Fruit fly (Drosophila melanogaster) whole organism, embryonic: Measurements from ENCODE around the gene Gga.

ENCODE experiments used
- Abd-B ChIP-seq: fragments of 200-800 bp; sonication (Bioruptor generic); optimal IDR thresholded peaks from 2 replicates; lab custom pipeline; 2018; ENCODE audit warnings: missing biosample characterization, mild to moderate bottlenecking, missing genetic modification characterization, moderate library complexity
- Ada2b ChIP-seq: fragments of 200-800 bp; sonication (Bioruptor generic); IDR thresholded peaks from 2 replicates; pipeline ENCODE4 v1.3.6; 2022; ENCODE audit warnings: missing biosample characterization, missing genetic modification characterization
- Adf1 ChIP-seq: fragments of 200-800 bp; sonication (Bioruptor generic); IDR thresholded peaks from 2 replicates; pipeline ENCODE4 v1.3.6; 2022; ENCODE audit warnings: missing biosample characterization, missing genetic modification characterization
- Asciz ChIP-seq: fragments of 200-800 bp; sonication (Bioruptor generic); optimal IDR thresholded peaks from 2 replicates; lab custom pipeline; 2017; ENCODE audit warnings: missing biosample characterization, mild to moderate bottlenecking, missing genetic modification characterization, missing genetic modification reagents
- CG1024 ChIP-seq: fragments of 200-800 bp; sonication (Bioruptor generic); IDR thresholded peaks from 2 replicates; pipeline ENCODE4 v1.3.6; 2022; ENCODE audit warnings: missing biosample characterization, missing genetic modification characterization
- CG11723 ChIP-seq: fragments of 200-800 bp; sonication (Bioruptor generic); optimal IDR thresholded peaks from 2 replicates; lab custom pipeline; 2017; ENCODE audit warnings: missing biosample characterization, mild to moderate bottlenecking, missing genetic modification characterization
- CG12071 ChIP-seq: fragments of 200-800 bp; sonication (Bioruptor generic); optimal IDR thresholded peaks from 3 replicates; lab custom pipeline; 2018; ENCODE audit warnings: missing biosample characterization, mild to moderate bottlenecking, missing genetic modification characterization
- CG16815 ChIP-seq: fragments of 200-800 bp; sonication (Bioruptor generic); optimal IDR thresholded peaks from 3 replicates; lab custom pipeline; 2017; ENCODE audit warnings: missing biosample characterization, mild to moderate bottlenecking, missing genetic modification characterization
- CG17186 ChIP-seq: fragments of 200-800 bp; sonication (Bioruptor generic); optimal IDR thresholded peaks from 3 replicates; lab custom pipeline; 2017; ENCODE audit warnings: missing biosample characterization, missing genetic modification reagents, missing genetic modification characterization
- CG1792 ChIP-seq: fragments of 200-800 bp; sonication (Bioruptor generic); optimal IDR thresholded peaks from 2 replicates; lab custom pipeline; 2016; ENCODE audit warnings: missing biosample characterization, missing genetic modification characterization
- CG18476 ChIP-seq: fragments of 200-800 bp; sonication (Bioruptor generic); optimal IDR thresholded peaks from 2 replicates; lab custom pipeline; 2016; ENCODE audit warnings: missing biosample characterization, mild to moderate bottlenecking, missing genetic modification characterization
- CG18599 ChIP-seq: fragments of 200-800 bp; sonication (Bioruptor generic); optimal IDR thresholded peaks from 3 replicates; lab custom pipeline; 2017; ENCODE audit warnings: missing biosample characterization, missing genetic modification characterization, mild to moderate bottlenecking, moderate library complexity, missing genetic modification reagents
- CG2875 ChIP-seq: fragments of 200-800 bp; sonication (Bioruptor generic); optimal IDR thresholded peaks from 2 replicates; lab custom pipeline; 2017; ENCODE audit warnings: missing biosample characterization, mild to moderate bottlenecking, missing genetic modification characterization, missing genetic modification reagents
- CG3407 ChIP-seq: fragments of 200-800 bp; sonication (Bioruptor generic); optimal IDR thresholded peaks from 2 replicates; lab custom pipeline; 2018; ENCODE audit warnings: missing biosample characterization, mild to moderate bottlenecking, missing genetic modification characterization
- CG34224 ChIP-seq: fragments of 200-800 bp; sonication (Bioruptor generic); IDR thresholded peaks from 3 replicates; pipeline ENCODE4 v1.3.6; 2022; ENCODE audit warnings: missing biosample characterization, missing genetic modification characterization; ENCODE audit not compliant: partially characterized antibody
- CG34376 ChIP-seq: fragments of 200-800 bp; sonication (Bioruptor generic); optimal IDR thresholded peaks from 2 replicates; lab custom pipeline; 2018; ENCODE audit warnings: missing biosample characterization, mild to moderate bottlenecking, missing genetic modification characterization
- CG4282 ChIP-seq: fragments of 200-800 bp; sonication (Bioruptor generic); optimal IDR thresholded peaks from 2 replicates; lab custom pipeline; 2016; ENCODE audit warnings: missing biosample characterization, missing genetic modification characterization
- CG4404 ChIP-seq: fragments of 200-800 bp; sonication (Bioruptor generic); IDR thresholded peaks from 2 replicates; pipeline ENCODE4 v1.3.6; 2022; ENCODE audit warnings: missing biosample characterization, missing genetic modification characterization
- CG6654 ChIP-seq: fragments of 200-800 bp; sonication (Bioruptor generic); optimal IDR thresholded peaks from 2 replicates; lab custom pipeline; 2017; ENCODE audit warnings: missing biosample characterization, mild to moderate bottlenecking, missing genetic modification characterization
- CG6689 ChIP-seq: fragments of 200-800 bp; sonication (Bioruptor generic); IDR thresholded peaks from 2 replicates; pipeline ENCODE4 v1.3.6; 2022; ENCODE audit warnings: missing biosample characterization, missing genetic modification characterization
- CG6854 ChIP-seq: fragments of 200-800 bp; sonication (Bioruptor generic); optimal IDR thresholded peaks from 3 replicates; lab custom pipeline; 2017; ENCODE audit warnings: missing biosample characterization, mild to moderate bottlenecking, missing genetic modification characterization
- CG7556 ChIP-seq: fragments of 200-800 bp; sonication (Bioruptor generic); optimal IDR thresholded peaks from 2 replicates; lab custom pipeline; 2017; ENCODE audit warnings: missing biosample characterization, mild to moderate bottlenecking, missing genetic modification characterization
- CG8281 ChIP-seq: fragments of 200-800 bp; sonication (Bioruptor generic); optimal IDR thresholded peaks from 2 replicates; lab custom pipeline; 2018; ENCODE audit warnings: missing biosample characterization, mild to moderate bottlenecking, missing genetic modification characterization, moderate library complexity
- CG8388 ChIP-seq: fragments of 200-800 bp; sonication (Bioruptor generic); optimal IDR thresholded peaks from 2 replicates; lab custom pipeline; 2019; ENCODE audit warnings: missing biosample characterization, mild to moderate bottlenecking, missing genetic modification characterization, moderate library complexity
- CG8765 ChIP-seq: fragments of 200-800 bp; sonication (Bioruptor generic); IDR thresholded peaks from 2 replicates; pipeline ENCODE4 v1.3.6; 2022; ENCODE audit warnings: missing biosample characterization, missing genetic modification characterization
- CG9817 ChIP-seq: fragments of 200-800 bp; sonication (Bioruptor generic); optimal IDR thresholded peaks from 2 replicates; lab custom pipeline; 2018; ENCODE audit warnings: missing biosample characterization, mild to moderate bottlenecking, missing genetic modification characterization, moderate library complexity
- Deaf1 ChIP-seq: fragments of 200-800 bp; optimal IDR thresholded peaks from 3 replicates; lab custom pipeline; 2019; ENCODE audit warnings: missing biosample characterization, mild to moderate bottlenecking, missing genetic modification characterization, moderate library complexity
- Mad ChIP-seq: fragments of 200-800 bp; sonication (Bioruptor generic); optimal IDR thresholded peaks from 2 replicates; lab custom pipeline; 2016; ENCODE audit warnings: missing biosample characterization, missing genetic modification characterization
- NC2α ChIP-seq: fragments of 200-800 bp; sonication (Bioruptor generic); optimal IDR thresholded peaks from 2 replicates; lab custom pipeline; 2016; ENCODE audit warnings: missing biosample characterization, missing genetic modification characterization
- Nf-YA ChIP-seq: fragments of 200-800 bp; sonication (Bioruptor generic); IDR thresholded peaks from 2 replicates; pipeline ENCODE4 v1.3.6; 2022; ENCODE audit warnings: missing biosample characterization, missing genetic modification characterization
- Pdp1 ChIP-seq, 2 experiments: fragments of 200-800 bp; sonication (Bioruptor generic); optimal IDR thresholded peaks; 3 replicates each; lab custom pipeline; 2016; ENCODE audit warnings: missing biosample characterization in 2 of 2, missing genetic modification characterization in 2 of 2, mild to moderate bottlenecking in 1 of 2, moderate library complexity in 1 of 2
- Side ChIP-seq: fragments of 200-800 bp; sonication (Bioruptor generic); optimal IDR thresholded peaks from 2 replicates; lab custom pipeline; 2016; ENCODE audit warnings: missing biosample characterization, missing genetic modification characterization
- Sox100B ChIP-seq: fragments of 200-800 bp; sonication (Bioruptor generic); optimal IDR thresholded peaks from 3 replicates; lab custom pipeline; 2018; ENCODE audit warnings: missing biosample characterization, mild to moderate bottlenecking, missing genetic modification characterization
- abd-A ChIP-seq: fragments of 200-800 bp; sonication (Bioruptor generic); optimal IDR thresholded peaks from 3 replicates; lab custom pipeline; 2019; ENCODE audit warnings: missing biosample characterization, mild to moderate bottlenecking, missing genetic modification characterization, moderate library complexity
- ac ChIP-seq: fragments of 200-800 bp; sonication (Bioruptor generic); optimal IDR thresholded peaks from 3 replicates; lab custom pipeline; 2017; ENCODE audit warnings: missing biosample characterization, mild to moderate bottlenecking, missing genetic modification characterization
- grau ChIP-seq: fragments of 200-800 bp; optimal IDR thresholded peaks from 3 replicates; lab custom pipeline; 2019; ENCODE audit warnings: missing biosample characterization, mild to moderate bottlenecking, missing genetic modification characterization, moderate library complexity
- gsb ChIP-seq: fragments of 200-800 bp; sonication (Bioruptor generic); IDR thresholded peaks from 2 replicates; pipeline ENCODE4 v1.3.6; 2022; ENCODE audit warnings: missing biosample characterization, missing genetic modification characterization
- insv ChIP-seq, 2 experiments: fragments of 200-800 bp; sonication (Bioruptor generic); optimal IDR thresholded peaks; 3 replicates each; lab custom pipeline; 2016 to 2018; ENCODE audit warnings: missing biosample characterization in 2 of 2, missing genetic modification characterization in 2 of 2
- kni ChIP-seq: fragments of 200-800 bp; sonication (Bioruptor generic); optimal IDR thresholded peaks from 3 replicates; lab custom pipeline; 2017; ENCODE audit warnings: mild to moderate bottlenecking, missing biosample characterization, missing genetic modification reagents, missing genetic modification characterization
- knrl ChIP-seq: fragments of 200-800 bp; sonication (Bioruptor generic); IDR thresholded peaks from 3 replicates; pipeline ENCODE4 v1.3.6; 2022; ENCODE audit warnings: missing biosample characterization, missing genetic modification characterization; ENCODE audit not compliant: partially characterized antibody
- nerfin-2 ChIP-seq: fragments of 200-800 bp; sonication (Bioruptor generic); IDR thresholded peaks from 2 replicates; pipeline ENCODE4 v1.3.6; 2022; ENCODE audit warnings: missing biosample characterization, missing genetic modification characterization; ENCODE audit not compliant: partially characterized antibody
- nmo ChIP-seq: fragments of 200-800 bp; sonication (Bioruptor generic); optimal IDR thresholded peaks from 2 replicates; lab custom pipeline; 2018; ENCODE audit warnings: missing biosample characterization, mild to moderate bottlenecking, missing genetic modification characterization, moderate library complexity
- otp ChIP-seq: fragments of 200-800 bp; sonication (Bioruptor generic); IDR thresholded peaks from 3 replicates; pipeline ENCODE4, ENCODE4 v1.3.6; 2022; ENCODE audit warnings: missing biosample characterization, missing genetic modification characterization
- pb ChIP-seq: fragments of 200-800 bp; sonication (Bioruptor generic); optimal IDR thresholded peaks from 3 replicates; lab custom pipeline; 2016; ENCODE audit warnings: missing biosample characterization, missing genetic modification characterization
- salm ChIP-seq: fragments of 200-800 bp; sonication (Bioruptor generic); optimal IDR thresholded peaks from 2 replicates; lab custom pipeline; 2018; ENCODE audit warnings: missing biosample characterization, mild to moderate bottlenecking, missing genetic modification characterization
- schlank ChIP-seq: fragments of 200-800 bp; sonication (Bioruptor generic); optimal IDR thresholded peaks from 2 replicates; lab custom pipeline; 2018; ENCODE audit warnings: missing biosample characterization, mild to moderate bottlenecking, missing genetic modification characterization
- sob ChIP-seq: fragments of 200-800 bp; sonication (Bioruptor generic); IDR thresholded peaks from 2 replicates; pipeline ENCODE4 v1.3.6; 2022; ENCODE audit warnings: missing biosample characterization, missing genetic modification characterization
- tup ChIP-seq: fragments of 200-800 bp; sonication (Bioruptor generic); optimal IDR thresholded peaks from 2 replicates; lab custom pipeline; 2016; ENCODE audit warnings: missing biosample characterization, mild to moderate bottlenecking, missing genetic modification characterization, moderate library complexity
- wor ChIP-seq: fragments of 200-800 bp; sonication (Bioruptor generic); IDR thresholded peaks from 2 replicates; pipeline ENCODE4 v1.3.6; 2022; ENCODE audit warnings: missing biosample characterization, missing genetic modification characterization

Gga gene

dm6 chrX:9641184-9641772, 40.4 kb downstream of the Gga start (continued):
- TF ChIP-seq tup (GFP tag; lab: Kevin White, UChicago), result no peak
- no peak for TF ChIP-seq CG11723 (GFP tag; lab: Kevin White, UChicago)
- TF ChIP-seq CG7556 (GFP tag; lab: Kevin White, UChicago), result peak; percentile 77
- peak; percentile 30 for TF ChIP-seq CG8281 (tag; lab: Kevin White, UChicago)
- peak; percentile 87 for TF ChIP-seq CG18599
- no peak for TF ChIP-seq Mad (GFP tag; lab: Kevin White, UChicago)
- TF ChIP-seq grau (tag; lab: Kevin White, UChicago), result peak; percentile 89
- TF ChIP-seq CG8388 (GFP tag; lab: Kevin White, UChicago), result peak; percentile 46
- TF ChIP-seq CG6654 (GFP tag; lab: Kevin White, UChicago), result peak; percentile 24
- TF ChIP-seq CG6689 (GFP tag; lab: Robert Waterston, UW), result peak; percentile 55; the same call in 1 of the 2 replicates
- peak; percentile 63 for TF ChIP-seq Nf-YA
- TF ChIP-seq kni (GFP tag; lab: Kevin White, UChicago), result no peak
- TF ChIP-seq gsb (GFP tag; lab: Robert Waterston, UW), result no peak; the same call in 1 of the 2 replicates
- peak; percentile 2 for TF ChIP-seq abd-A (tag; lab: Kevin White, UChicago)
- no peak for TF ChIP-seq Deaf1
- TF ChIP-seq nmo, result peak; percentile 66
- TF ChIP-seq CG1024 (GFP tag; lab: Robert Waterston, UW), result 0 out of 2 replicates have a peak, but pooled peaks have one; percentile 29
- no peak for TF ChIP-seq wor
- peak; percentile 75 for TF ChIP-seq Sox100B (GFP tag; lab: Kevin White, UChicago)
- TF ChIP-seq Asciz, result peak; percentile 36
- TF ChIP-seq CG17186, result no peak
- TF ChIP-seq CG12071, result peak; percentile 28
- TF ChIP-seq schlank, result peak; percentile 39
- TF ChIP-seq CG16815 (GFP tag; lab: Kevin White, UChicago), result peak; percentile 24
- peak in 1 of 2 experiments; percentile 9 for TF ChIP-seq Pdp1 (GFP tag; optimal IDR thresholded peaks at IDR 0.05; lab: Kevin White, UChicago)
- TF ChIP-seq CG18476, result peak; percentile 20
- TF ChIP-seq salm (tag; lab: Kevin White, UChicago), result peak; percentile 71
- TF ChIP-seq knrl (GFP tag; lab: Robert Waterston, UW), result no peak
- TF ChIP-seq CG34376 (GFP tag; lab: Kevin White, UChicago), result no peak
- TF ChIP-seq Side (GFP tag; lab: Kevin White, UChicago), result no peak
- TF ChIP-seq CG3407, result no peak
- peak; percentile 76 for TF ChIP-seq CG9817 (tag; lab: Kevin White, UChicago)
- TF ChIP-seq CG34224 (GFP tag; lab: Robert Waterston, UW), result no peak
- peak; percentile 31; the same call in 1 of the 2 replicates for TF ChIP-seq Adf1
- no peak for TF ChIP-seq insv (GFP tag; optimal IDR thresholded peaks at IDR 0.05; lab: Kevin White, UChicago)
- TF ChIP-seq Abd-B, result peak; percentile 28
- TF ChIP-seq CG4282 (GFP tag; lab: Kevin White, UChicago), result no peak
- peak; percentile 51; the same call in 1 of the 2 replicates for TF ChIP-seq sob (GFP tag; lab: Robert Waterston, UW)
- TF ChIP-seq ac, result no peak
- TF ChIP-seq CG2875, result no peak
- TF ChIP-seq nerfin-2 (GFP tag; lab: Robert Waterston, UW), result no peak
- no peak for TF ChIP-seq CG1792 (GFP tag; lab: Kevin White, UChicago)
- 0 out of 2 replicates have a peak, but pooled peaks have one; percentile 11 for TF ChIP-seq CG4404 (GFP tag; lab: Robert Waterston, UW)
- no peak for TF ChIP-seq otp (GFP tag; lab: Robert Waterston, UW)
- TF ChIP-seq NC2α (GFP tag; lab: Kevin White, UChicago), result no peak
- TF ChIP-seq CG6854, result peak; percentile 74
- no peak for TF ChIP-seq pb
- no peak; the same call in 1 of the 2 replicates for TF ChIP-seq CG8765 (GFP tag; lab: Robert Waterston, UW)
- TF ChIP-seq Ada2b (GFP tag; lab: Robert Waterston, UW), result peak; percentile 72
